Worm (Caenorhabditis elegans) whole organism, L1 larva: ENCODE data around the gene dnj-25.
A peak's percentile ranks its signal among the peaks of the same experiment; 100 is the strongest.

ENCODE experiments used
- C04F5.9 ChIP-seq: sonication (generic microtip); optimal IDR thresholded peaks from 2 replicates; lab custom pipeline; 2016; ENCODE audit warnings: missing genetic modification characterization, missing compliant biosample characterization
- C16A3.4 ChIP-seq: fragments of 150-350 bp; optimal IDR thresholded peaks from 2 replicates; lab custom pipeline; 2014; ENCODE audit warnings: missing biosample characterization, missing genetic modification characterization
- Y116A8C.19 ChIP-seq: sonication (generic microtip); optimal IDR thresholded peaks from 2 replicates; lab custom pipeline; 2016; ENCODE audit warnings: missing compliant biosample characterization, missing genetic modification characterization, borderline replicate concordance
- aha-1 ChIP-seq: fragments of 150-350 bp; optimal IDR thresholded peaks from 2 replicates; lab custom pipeline; 2014; ENCODE audit warnings: missing biosample characterization, missing genetic modification characterization
- alr-1 ChIP-seq: fragments of 200-800 bp; sonication (Bioruptor generic); optimal IDR thresholded peaks from 2 replicates; lab custom pipeline; 2018; ENCODE audit warnings: borderline replicate concordance, mild to moderate bottlenecking, missing genetic modification characterization, missing compliant biosample characterization
- aly-2 ChIP-seq: fragments of 150-350 bp; optimal IDR thresholded peaks from 2 replicates; lab custom pipeline; 2014; ENCODE audit warnings: missing biosample characterization, missing genetic modification characterization
- blmp-1 ChIP-seq: fragments of 150-350 bp; optimal IDR thresholded peaks from 2 replicates; lab custom pipeline; 2014; ENCODE audit warnings: missing biosample characterization, missing genetic modification characterization
- ceh-63 ChIP-seq: fragments of 200-800 bp; sonication (Bioruptor generic); optimal IDR thresholded peaks from 2 replicates; lab custom pipeline; 2018; ENCODE audit warnings: mild to moderate bottlenecking, missing genetic modification characterization, missing compliant biosample characterization
- ceh-8 ChIP-seq: fragments of 200-800 bp; sonication (Bioruptor generic); optimal IDR thresholded peaks from 2 replicates; lab custom pipeline; 2018; ENCODE audit warnings: mild to moderate bottlenecking, missing genetic modification characterization, moderate library complexity, missing compliant biosample characterization
- ceh-82 ChIP-seq, 3 experiments: fragments of 150-350 bp in 1 of 3; sonication (generic microtip) in 2 of 3; optimal IDR thresholded peaks; 2 replicates each; lab custom pipeline; 2014 to 2017; ENCODE audit warnings: missing biosample characterization in 3 of 3, missing genetic modification characterization in 3 of 3
- ceh-88 ChIP-seq: fragments of 200-800 bp; sonication (Bioruptor generic); IDR thresholded peaks from 2 replicates; pipeline ENCODE4 v1.3.6; 2022; ENCODE audit warnings: missing genetic modification characterization, missing compliant biosample characterization
- ces-1 ChIP-seq: fragments of 150-350 bp; optimal IDR thresholded peaks from 2 replicates; lab custom pipeline; 2014; ENCODE audit warnings: missing biosample characterization, missing genetic modification reagents, missing genetic modification characterization
- dpl-1 ChIP-seq, 3 experiments: fragments of 150-350 bp in 2 of 3; sonication (generic microtip) in 1 of 3; optimal IDR thresholded peaks; 2 replicates each; lab custom pipeline; 2014 to 2017; ENCODE audit warnings: missing biosample characterization in 3 of 3, missing genetic modification characterization in 3 of 3, missing genetic modification reagents in 3 of 3
- efl-1 ChIP-seq, 4 experiments: fragments of 150-350 bp; optimal IDR thresholded peaks in 3 of 4; peaks in 1 of 4; 1 replicate in 1 of 4; 2 replicates in 3 of 4; lab custom pipeline; 2014; ENCODE audit warnings: missing biosample characterization in 2 of 4, missing genetic modification characterization in 2 of 4, missing genetic modification reagents in 2 of 4
- efl-3 ChIP-seq: fragments of 200-800 bp; sonication (Bioruptor generic); optimal IDR thresholded peaks from 2 replicates; lab custom pipeline; 2018; ENCODE audit warnings: mild to moderate bottlenecking, missing genetic modification characterization, missing compliant biosample characterization
- egl-13 ChIP-seq: sonication (generic microtip); optimal IDR thresholded peaks from 2 replicates; lab custom pipeline; 2016; ENCODE audit warnings: missing genotype, missing genetic modification reagents, missing genetic modification characterization, missing compliant biosample characterization
- elt-2 ChIP-seq: sonication (generic microtip); optimal IDR thresholded peaks from 2 replicates; lab custom pipeline; 2016; ENCODE audit warnings: missing genetic modification characterization, mild to moderate bottlenecking, inconsistent platforms, missing compliant biosample characterization, missing genetic modification reagents
- elt-3 ChIP-seq, 6 experiments: fragments of 150-350 bp in 1 of 6; sonication (generic microtip); optimal IDR thresholded peaks; 2 replicates each; lab custom pipeline; 2017 to 2018; ENCODE audit warnings: missing biosample characterization in 6 of 6, missing genetic modification characterization in 6 of 6, inconsistent platforms in 1 of 6
- ets-5 ChIP-seq: fragments of 200-800 bp; sonication (Bioruptor generic); IDR thresholded peaks from 2 replicates; pipeline ENCODE4 v1.3.6; 2022; ENCODE audit warnings: missing genetic modification characterization, missing compliant biosample characterization
- fkh-10 ChIP-seq: sonication (generic microtip); optimal IDR thresholded peaks from 2 replicates; lab custom pipeline; 2017; ENCODE audit warnings: missing biosample characterization, missing genetic modification reagents, missing genetic modification characterization
- fkh-8 ChIP-seq: sonication (generic microtip); optimal IDR thresholded peaks from 2 replicates; lab custom pipeline; 2016; ENCODE audit warnings: mild to moderate bottlenecking, missing genetic modification characterization, missing compliant biosample characterization
- hpl-2 ChIP-seq: fragments of 150-350 bp; optimal IDR thresholded peaks from 2 replicates; lab custom pipeline; 2014; ENCODE audit warnings: missing biosample characterization, missing genetic modification reagents, missing genetic modification characterization
- irx-1 ChIP-seq: sonication (generic microtip); optimal IDR thresholded peaks from 2 replicates; lab custom pipeline; 2016; ENCODE audit warnings: missing genetic modification characterization, missing compliant biosample characterization
- jun-1 ChIP-seq: fragments of 150-350 bp; optimal IDR thresholded peaks from 2 replicates; lab custom pipeline; 2014; ENCODE audit warnings: missing biosample characterization, missing genetic modification reagents, missing genetic modification characterization
- lin-15B ChIP-seq: fragments of 150-350 bp; sonication (generic microtip); optimal IDR thresholded peaks from 3 replicates; lab custom pipeline; 2014; ENCODE audit warnings: missing biosample characterization, missing genetic modification characterization
- lin-35 ChIP-seq, 2 experiments: fragments of 150-350 bp; optimal IDR thresholded peaks; 2 replicates each; lab custom pipeline; 2014; ENCODE audit warnings: missing biosample characterization in 2 of 2, missing genetic modification characterization in 2 of 2, missing genetic modification reagents in 2 of 2
- lir-3 ChIP-seq: sonication (generic microtip); optimal IDR thresholded peaks from 2 replicates; lab custom pipeline; 2016; ENCODE audit warnings: mild to moderate bottlenecking, missing genetic modification characterization, moderate library complexity, missing compliant biosample characterization; ENCODE audit not compliant: poor library complexity
- lsy-2 ChIP-seq, 2 experiments: fragments of 150-350 bp; optimal IDR thresholded peaks; 2 replicates each; lab custom pipeline; 2014; ENCODE audit warnings: missing biosample characterization in 2 of 2, missing genetic modification characterization in 2 of 2
- mef-2 ChIP-seq: fragments of 150-350 bp; optimal IDR thresholded peaks from 2 replicates; lab custom pipeline; 2014; ENCODE audit warnings: missing biosample characterization, missing genetic modification characterization
- mep-1 ChIP-seq: fragments of 150-350 bp; optimal IDR thresholded peaks from 2 replicates; lab custom pipeline; 2014; ENCODE audit warnings: missing biosample characterization, missing genetic modification characterization
- nhr-11 ChIP-seq: fragments of 150-350 bp; optimal IDR thresholded peaks from 2 replicates; lab custom pipeline; 2014; ENCODE audit warnings: missing biosample characterization, missing genetic modification characterization
- nhr-12 ChIP-seq: sonication (generic microtip); optimal IDR thresholded peaks from 2 replicates; lab custom pipeline; 2017; ENCODE audit warnings: missing biosample characterization, missing genetic modification characterization
- nhr-237 ChIP-seq: fragments of 150-350 bp; optimal IDR thresholded peaks from 2 replicates; lab custom pipeline; 2014; ENCODE audit warnings: missing biosample characterization, missing genetic modification characterization
- nhr-28 ChIP-seq: fragments of 150-350 bp; optimal IDR thresholded peaks from 2 replicates; lab custom pipeline; 2014; ENCODE audit warnings: missing biosample characterization, missing genetic modification characterization
- nhr-84 ChIP-seq: sonication (generic microtip); optimal IDR thresholded peaks from 2 replicates; lab custom pipeline; 2017; ENCODE audit warnings: missing biosample characterization, missing genetic modification characterization
- pax-3 ChIP-seq: fragments of 200-800 bp; sonication (Bioruptor generic); optimal IDR thresholded peaks from 2 replicates; lab custom pipeline; 2018; ENCODE audit warnings: mild to moderate bottlenecking, missing genetic modification characterization, moderate library complexity, missing compliant biosample characterization
- skn-1 ChIP-seq: fragments of 150-350 bp; optimal IDR thresholded peaks from 2 replicates; lab custom pipeline; 2014; ENCODE audit warnings: missing biosample characterization, missing genetic modification characterization
- snpc-4 ChIP-seq: fragments of 150-350 bp; optimal IDR thresholded peaks from 2 replicates; lab custom pipeline; 2014; ENCODE audit warnings: missing biosample characterization, missing genetic modification characterization
- sptf-1 ChIP-seq: fragments of 150-350 bp; optimal IDR thresholded peaks from 2 replicates; lab custom pipeline; 2014; ENCODE audit warnings: missing biosample characterization, missing genetic modification characterization
- sup-37 ChIP-seq: fragments of 200-800 bp; sonication (Bioruptor generic); optimal IDR thresholded peaks from 2 replicates; lab custom pipeline; 2018; ENCODE audit warnings: mild to moderate bottlenecking, missing genetic modification characterization, missing compliant biosample characterization
- swsn-7 ChIP-seq: sonication (generic microtip); optimal IDR thresholded peaks from 2 replicates; lab custom pipeline; 2016; ENCODE audit warnings: missing genetic modification characterization, missing compliant biosample characterization
- tbx-2 ChIP-seq: sonication (generic microtip); optimal IDR thresholded peaks from 2 replicates; lab custom pipeline; 2016; ENCODE audit warnings: missing genetic modification characterization, missing compliant biosample characterization
- unc-98 ChIP-seq: fragments of 200-800 bp; sonication (Bioruptor generic); IDR thresholded peaks from 2 replicates; pipeline ENCODE4 v1.3.6; 2022; ENCODE audit warnings: missing genetic modification characterization, missing compliant biosample characterization
- vab-15 ChIP-seq: sonication (generic microtip); optimal IDR thresholded peaks from 2 replicates; lab custom pipeline; 2017; ENCODE audit warnings: missing genotype, mild to moderate bottlenecking, missing genetic modification characterization, missing compliant biosample characterization
- zag-1 ChIP-seq: fragments of 150-350 bp; optimal IDR thresholded peaks from 2 replicates; lab custom pipeline; 2014; ENCODE audit warnings: missing biosample characterization, missing genetic modification characterization
- ztf-4 ChIP-seq: fragments of 150-350 bp; optimal IDR thresholded peaks from 2 replicates; lab custom pipeline; 2014; ENCODE audit warnings: missing biosample characterization, missing genetic modification characterization

dnj-25 gene

DNA sequence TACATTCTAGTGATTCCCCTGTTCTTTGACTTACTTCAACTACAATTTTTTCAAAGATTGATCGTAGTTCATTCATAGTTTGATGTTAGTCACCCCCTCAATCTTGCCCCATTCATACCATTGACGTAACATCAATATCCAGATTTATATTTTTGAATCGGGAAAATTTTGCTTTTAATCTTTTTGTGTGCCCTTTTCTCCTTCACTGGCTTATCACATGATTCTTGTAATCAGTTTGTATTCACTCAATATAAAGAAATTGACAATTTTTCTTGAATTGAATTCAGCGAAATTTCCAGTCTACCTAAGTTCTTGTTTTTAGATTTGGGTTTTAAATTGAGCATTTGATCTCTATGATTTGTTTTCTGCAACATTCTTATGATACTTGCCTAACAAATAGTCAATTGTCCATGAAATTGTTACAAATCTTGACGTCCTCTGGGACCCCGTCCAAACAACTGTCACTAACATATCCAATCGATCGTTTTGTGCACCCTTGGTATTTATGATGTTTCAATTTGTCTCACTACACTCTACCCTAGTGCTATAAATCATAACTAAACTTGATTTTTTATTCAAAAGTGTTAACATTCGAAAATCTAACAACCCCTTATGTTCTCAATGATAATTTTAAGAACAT is 35.7 kb upstream of the dnj-25 start (continued):
- TF ChIP-seq swsn-7 (tag; lab: Kevin White, UChicago), result peak; percentile 27

DNA sequence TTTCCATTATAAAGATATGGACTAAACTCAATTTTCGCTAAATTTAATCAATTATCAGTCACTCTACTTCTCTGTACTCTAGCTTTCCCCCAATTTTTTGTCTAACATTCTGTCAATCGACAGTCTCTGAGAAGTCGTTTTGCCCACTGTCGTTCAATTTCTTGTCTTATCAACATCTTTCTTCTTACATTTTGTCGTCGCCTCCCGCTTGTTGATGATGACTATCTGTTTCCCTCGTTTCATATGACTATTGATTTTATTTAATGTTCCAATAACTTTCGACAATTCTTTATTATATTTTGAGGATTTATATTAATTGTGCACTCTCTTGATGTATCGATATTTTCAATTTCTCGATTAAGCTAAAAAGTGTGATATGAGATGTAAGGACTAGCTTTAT is 34.7 kb upstream of the dnj-25 start:
- TF ChIP-seq elt-3 (tag; optimal IDR thresholded peaks at IDR 0.05; lab: Kevin White, UChicago) (peak in 2 of 6 experiments; percentile 9 to 50), lsy-2 (tag; optimal IDR thresholded peaks at IDR 0.05; lab: Kevin White, UChicago) (no peak), egl-13 (tag; lab: Kevin White, UChicago) (no peak), aly-2 (tag; lab: Kevin White, UChicago) (no peak), jun-1 (no peak), ets-5 (GFP tag; lab: Robert Waterston, UW) (no peak), C16A3.4 (tag; lab: Kevin White, UChicago) (no peak), hpl-2 (no peak), fkh-8 (tag; lab: Kevin White, UChicago) (no peak), mep-1 (tag; lab: Kevin White, UChicago) (peak; percentile 21), efl-3 (GFP tag; lab: Kevin White, UChicago) (no peak), blmp-1 (tag; lab: Kevin White, UChicago) (peak; percentile 58), Y116A8C.19 (tag; lab: Kevin White, UChicago) (no peak), aha-1 (tag; lab: Kevin White, UChicago) (no peak), ztf-4 (tag; lab: Kevin White, UChicago) (peak; percentile 32), ceh-88 (no peak), irx-1 (tag; lab: Kevin White, UChicago) (no peak), lin-35 (GFP tag; optimal IDR thresholded peaks at IDR 0.05; lab: Kevin White, UChicago) (peak in 1 of 2 experiments; percentile 23), elt-2 (tag; lab: Kevin White, UChicago) (peak; percentile 2), nhr-237 (tag; lab: Kevin White, UChicago) (no peak), skn-1 (tag; lab: Kevin White, UChicago) (peak; percentile 6)
- TF ChIP-seq, all 84 proteins: peak for 7

DNA sequence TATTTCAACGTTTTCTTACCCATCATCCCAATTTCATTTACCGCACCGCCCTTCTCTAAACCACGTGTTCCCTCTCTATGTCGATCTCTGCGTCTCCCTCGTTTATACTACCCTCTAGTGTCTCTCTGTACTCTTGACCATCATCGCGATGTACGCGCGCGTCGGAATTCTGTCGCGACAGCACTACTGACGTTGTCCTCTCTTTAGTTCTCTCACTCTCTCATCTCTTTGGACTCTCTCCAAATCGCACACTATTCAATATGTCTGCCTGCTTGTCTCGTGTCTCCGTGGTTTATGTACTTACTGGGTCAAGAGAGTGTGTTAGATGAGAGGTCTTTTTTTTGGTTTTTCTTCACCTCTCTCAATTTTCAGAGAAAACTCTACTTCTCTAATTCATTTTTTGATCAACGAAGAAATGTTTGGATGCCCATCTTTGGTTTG is 34.1 kb upstream of the dnj-25 start:
- TF ChIP-seq lir-3 (tag; lab: Kevin White, UChicago), result peak; percentile 90
- peak; percentile 59 for TF ChIP-seq ceh-63
- peak; percentile 64; the same call in 1 of the 2 replicates for TF ChIP-seq unc-98 (GFP tag; lab: Robert Waterston, UW)
- peak; percentile 95 for TF ChIP-seq sup-37 (GFP tag; lab: Kevin White, UChicago)
- TF ChIP-seq alr-1 (tag; lab: Kevin White, UChicago), result no peak
- TF ChIP-seq pax-3 (tag; lab: Kevin White, UChicago), result peak; percentile 98
- TF ChIP-seq hpl-2, result peak; percentile 92
- peak; percentile 78 for TF ChIP-seq zag-1 (tag; lab: Kevin White, UChicago)
- peak; percentile 95 for TF ChIP-seq ceh-88
- TF ChIP-seq vab-15 (tag; lab: Kevin White, UChicago), result peak; percentile 84
- peak; percentile 73 for TF ChIP-seq snpc-4 (tag; lab: Kevin White, UChicago)
- TF ChIP-seq jun-1, result peak; percentile 96
- TF ChIP-seq C04F5.9 (tag; lab: Kevin White, UChicago), result peak; percentile 89
- TF ChIP-seq ceh-82 (tag; optimal IDR thresholded peaks at IDR 0.05; lab: Kevin White, UChicago), result peak; percentile 90 to 95 (median 92)
- peak; percentile 69 for TF ChIP-seq blmp-1 (tag; lab: Kevin White, UChicago)
- TF ChIP-seq nhr-11 (tag; lab: Kevin White, UChicago), result peak; percentile 93
- TF ChIP-seq mef-2 (tag; lab: Kevin White, UChicago), result peak; percentile 94
- TF ChIP-seq elt-2 (tag; lab: Kevin White, UChicago), result peak; percentile 85
- no peak for TF ChIP-seq nhr-84 (tag; lab: Kevin White, UChicago)
- no peak for TF ChIP-seq sptf-1 (tag; lab: Kevin White, UChicago)
- TF ChIP-seq skn-1 (tag; lab: Kevin White, UChicago), result peak; percentile 94
- TF ChIP-seq dpl-1 (GFP tag; optimal IDR thresholded peaks at IDR 0.05; lab: Kevin White, UChicago), result peak; percentile 70 to 75 (median 71)
- TF ChIP-seq efl-3 (GFP tag; lab: Kevin White, UChicago), result peak; percentile 58
- peak; percentile 97 for TF ChIP-seq C16A3.4 (tag; lab: Kevin White, UChicago)
- TF ChIP-seq nhr-12, result no peak
- TF ChIP-seq ceh-8 (GFP tag; lab: Kevin White, UChicago), result peak; percentile 96
- TF ChIP-seq efl-1 (optimal IDR thresholded peaks at IDR 0.05; lab: Kevin White, UChicago), result peak; percentile 88 to 96
- TF ChIP-seq efl-1 (GFP tag; optimal IDR thresholded peaks at IDR 0.05 in 1 of 2; lab: Kevin White, UChicago), result peak; percentile 61 to 96
- peak; percentile 98 for TF ChIP-seq fkh-10 (GFP tag; lab: Kevin White, UChicago)
- no peak for TF ChIP-seq nhr-28 (tag; lab: Kevin White, UChicago)
- TF ChIP-seq ces-1, result peak; percentile 66
- TF ChIP-seq lin-15B (tag; lab: Kevin White, UChicago), result peak; percentile 40
- peak; percentile 99 for TF ChIP-seq tbx-2 (tag; lab: Kevin White, UChicago)
